Worm (Caenorhabditis elegans) whole organism, L2 larva: Measurements from ENCODE around the gene F16B12.1.
A peak's percentile ranks its signal among the peaks of the same experiment; 100 is the strongest.

Experiments
- C34F6.9 ChIP-seq: fragments of 150-350 bp; optimal IDR thresholded peaks from 2 replicates; lab custom pipeline; 2014; ENCODE audit warnings: missing biosample characterization, missing genetic modification characterization
- F13H6.1 ChIP-seq: sonication (generic microtip); optimal IDR thresholded peaks from 2 replicates; lab custom pipeline; 2016; ENCODE audit warnings: missing genetic modification characterization, missing compliant biosample characterization
- Y55F3AM.14 ChIP-seq: fragments of 200-800 bp; sonication (Bioruptor generic); optimal IDR thresholded peaks from 2 replicates; lab custom pipeline; 2018; ENCODE audit warnings: mild to moderate bottlenecking, missing genetic modification characterization, missing compliant biosample characterization
- alr-1 ChIP-seq: fragments of 150-350 bp; optimal IDR thresholded peaks from 2 replicates; lab custom pipeline; 2014; ENCODE audit warnings: missing biosample characterization, missing genetic modification characterization
- aly-2 ChIP-seq: fragments of 150-350 bp; optimal IDR thresholded peaks from 2 replicates; lab custom pipeline; 2014; ENCODE audit warnings: missing biosample characterization, missing genetic modification characterization
- blmp-1 ChIP-seq: sonication (generic microtip); optimal IDR thresholded peaks from 2 replicates; lab custom pipeline; 2017; ENCODE audit warnings: missing genetic modification characterization, mild to moderate bottlenecking, missing compliant biosample characterization, antibody characterized with exemption, moderate library complexity; ENCODE audit not compliant: insufficient read depth
- ceh-82 ChIP-seq: fragments of 150-350 bp; optimal IDR thresholded peaks from 2 replicates; lab custom pipeline; 2014; ENCODE audit warnings: missing biosample characterization, missing genetic modification characterization
- crh-2 ChIP-seq: sonication (generic microtip); optimal IDR thresholded peaks from 2 replicates; lab custom pipeline; 2017; ENCODE audit warnings: missing biosample characterization, missing genetic modification characterization
- egl-27 ChIP-seq: sonication (generic microtip); optimal IDR thresholded peaks from 3 replicates; lab custom pipeline; 2017; ENCODE audit warnings: missing biosample characterization, missing genetic modification reagents, missing genetic modification characterization
- elt-1 ChIP-seq: fragments of 150-350 bp; optimal IDR thresholded peaks from 2 replicates; lab custom pipeline; 2014; ENCODE audit warnings: missing biosample characterization, missing genetic modification characterization
- elt-3 ChIP-seq: sonication (generic microtip); optimal IDR thresholded peaks from 2 replicates; lab custom pipeline; 2017; ENCODE audit warnings: missing biosample characterization, missing genetic modification characterization
- fos-1 ChIP-seq: fragments of 150-350 bp; optimal IDR thresholded peaks from 2 replicates; lab custom pipeline; 2014; ENCODE audit warnings: missing biosample characterization, missing genetic modification characterization
- gmeb-1 ChIP-seq: fragments of 150-350 bp; optimal IDR thresholded peaks from 2 replicates; lab custom pipeline; 2014; ENCODE audit warnings: missing biosample characterization, missing genetic modification characterization
- lin-13 ChIP-seq: fragments of 150-350 bp; optimal IDR thresholded peaks from 2 replicates; lab custom pipeline; 2014; ENCODE audit warnings: missing biosample characterization, missing genetic modification reagents, missing genetic modification characterization
- lsy-2 ChIP-seq, 2 experiments: fragments of 150-350 bp in 1 of 2; sonication (generic microtip) in 1 of 2; optimal IDR thresholded peaks; 2 replicates each; lab custom pipeline; 2014 to 2017; ENCODE audit warnings: missing biosample characterization in 2 of 2, missing genetic modification characterization in 2 of 2
- mab-5 ChIP-seq: fragments of 150-350 bp; optimal IDR thresholded peaks from 2 replicates; lab custom pipeline; 2014; ENCODE audit warnings: missing biosample characterization, missing genetic modification characterization
- mbf-1 ChIP-seq: sonication (generic microtip); optimal IDR thresholded peaks from 2 replicates; lab custom pipeline; 2017; ENCODE audit warnings: missing biosample characterization, missing genetic modification characterization
- mdl-1 ChIP-seq, 2 experiments: fragments of 150-350 bp in 1 of 2; sonication (generic microtip) in 1 of 2; optimal IDR thresholded peaks; 2 replicates each; lab custom pipeline; 2017; ENCODE audit warnings: missing biosample characterization in 2 of 2, missing genetic modification characterization in 2 of 2
- nhr-10 ChIP-seq: sonication (generic microtip); optimal IDR thresholded peaks from 2 replicates; lab custom pipeline; 2017; ENCODE audit warnings: missing biosample characterization, missing genetic modification characterization
- nhr-12 ChIP-seq: fragments of 150-350 bp; optimal IDR thresholded peaks from 2 replicates; lab custom pipeline; 2014; ENCODE audit warnings: missing biosample characterization, missing genetic modification characterization
- nhr-129 ChIP-seq: fragments of 150-350 bp; optimal IDR thresholded peaks from 2 replicates; lab custom pipeline; 2014; ENCODE audit warnings: missing biosample characterization, missing genetic modification characterization
- nhr-21 ChIP-seq: fragments of 150-350 bp; optimal IDR thresholded peaks from 2 replicates; lab custom pipeline; 2014; ENCODE audit warnings: missing biosample characterization, missing genetic modification characterization
- nhr-237 ChIP-seq: fragments of 150-350 bp; optimal IDR thresholded peaks from 2 replicates; lab custom pipeline; 2014; ENCODE audit warnings: missing biosample characterization, missing genetic modification characterization
- nhr-6 ChIP-seq: fragments of 150-350 bp; optimal IDR thresholded peaks from 2 replicates; lab custom pipeline; 2014; ENCODE audit warnings: missing biosample characterization, missing genetic modification characterization
- nhr-77 ChIP-seq: fragments of 150-350 bp; optimal IDR thresholded peaks from 2 replicates; lab custom pipeline; 2014; ENCODE audit warnings: missing biosample characterization, missing genetic modification characterization
- peb-1 ChIP-seq: fragments of 150-350 bp; optimal IDR thresholded peaks from 2 replicates; lab custom pipeline; 2014; ENCODE audit warnings: missing biosample characterization, missing genetic modification characterization
- sem-4 ChIP-seq: fragments of 150-350 bp; optimal IDR thresholded peaks from 2 replicates; lab custom pipeline; 2014; ENCODE audit warnings: missing biosample characterization, missing genetic modification reagents, missing genetic modification characterization
- sma-3 ChIP-seq: sonication (generic microtip); optimal IDR thresholded peaks from 2 replicates; lab custom pipeline; 2016; ENCODE audit warnings: missing genetic modification reagents, missing genetic modification characterization, missing compliant biosample characterization
- snpc-4 ChIP-seq: fragments of 150-350 bp; optimal IDR thresholded peaks from 2 replicates; lab custom pipeline; 2014; ENCODE audit warnings: missing biosample characterization, missing genetic modification characterization
- unc-39 ChIP-seq: fragments of 150-350 bp; optimal IDR thresholded peaks from 2 replicates; lab custom pipeline; 2014; ENCODE audit warnings: missing biosample characterization, missing genetic modification characterization
- unc-55 ChIP-seq: fragments of 150-350 bp; sonication (generic microtip); optimal IDR thresholded peaks from 3 replicates; lab custom pipeline; 2014; ENCODE audit warnings: missing biosample characterization, missing genetic modification reagents, missing genetic modification characterization
- unc-62 ChIP-seq: fragments of 150-350 bp; optimal IDR thresholded peaks from 2 replicates; lab custom pipeline; 2014; ENCODE audit warnings: missing biosample characterization, missing genetic modification reagents, missing genetic modification characterization
- ztf-1 ChIP-seq: fragments of 200-800 bp; sonication (Bioruptor generic); conservative IDR thresholded peaks from 2 replicates; pipeline ENCODE4 v1.3.6; 2022; ENCODE audit warnings: missing genetic modification characterization, missing compliant biosample characterization
- ztf-4 ChIP-seq: fragments of 150-350 bp; optimal IDR thresholded peaks from 2 replicates; lab custom pipeline; 2014; ENCODE audit warnings: missing biosample characterization, missing genetic modification characterization

F16B12.1 gene

DNA sequence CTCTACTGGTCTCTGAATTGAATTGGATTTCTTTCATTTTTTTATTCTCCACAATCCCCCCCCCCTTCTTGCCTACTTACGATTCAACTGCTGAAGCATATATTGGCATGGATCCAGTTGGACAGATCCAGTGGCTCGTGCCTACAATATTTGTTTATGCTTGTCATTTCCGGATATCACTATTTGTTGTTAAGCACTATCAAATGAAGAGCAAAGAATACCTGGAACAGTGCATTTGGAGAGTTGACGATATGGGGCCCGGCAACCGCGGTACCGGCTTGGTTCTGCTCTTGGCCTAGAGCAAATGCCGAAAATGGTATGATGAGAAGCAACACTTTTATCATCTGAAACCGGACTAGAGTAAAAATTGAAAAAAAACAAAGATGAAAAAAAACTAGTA, 17.7 kb upstream of the F16B12.1 start, which contains the start of gene lgc-21:
lgc-21 (minus strand) TSS at position 344 of the 400 bp plus-strand sequence.
- TF ChIP-seq gmeb-1 (tag; lab: Kevin White, UChicago), result no peak
- TF ChIP-seq nhr-6 (tag; lab: Kevin White, UChicago), result no peak
- no peak for TF ChIP-seq elt-1
- no peak for TF ChIP-seq lin-13 (GFP tag; lab: Kevin White, UChicago)
- TF ChIP-seq Y55F3AM.14, result no peak
- TF ChIP-seq peb-1 (tag; lab: Kevin White, UChicago), result no peak
- TF ChIP-seq sma-3 (GFP tag; lab: Kevin White, UChicago), result no peak
- no peak for TF ChIP-seq unc-62 (GFP tag; lab: Kevin White, UChicago)
- no peak for TF ChIP-seq lsy-2 (tag; optimal IDR thresholded peaks at IDR 0.05; lab: Kevin White, UChicago)
- no peak for TF ChIP-seq mbf-1 (tag; lab: Kevin White, UChicago)
- TF ChIP-seq fos-1 (tag; lab: Kevin White, UChicago), result no peak
- TF ChIP-seq C34F6.9 (tag; lab: Kevin White, UChicago), result no peak
- no peak for TF ChIP-seq unc-55 (GFP tag; lab: Kevin White, UChicago)
- TF ChIP-seq aly-2 (tag; lab: Kevin White, UChicago), result no peak
- no peak for TF ChIP-seq elt-3 (tag; lab: Kevin White, UChicago)
- no peak for TF ChIP-seq nhr-237 (tag; lab: Kevin White, UChicago)
- no peak for TF ChIP-seq mab-5

DNA sequence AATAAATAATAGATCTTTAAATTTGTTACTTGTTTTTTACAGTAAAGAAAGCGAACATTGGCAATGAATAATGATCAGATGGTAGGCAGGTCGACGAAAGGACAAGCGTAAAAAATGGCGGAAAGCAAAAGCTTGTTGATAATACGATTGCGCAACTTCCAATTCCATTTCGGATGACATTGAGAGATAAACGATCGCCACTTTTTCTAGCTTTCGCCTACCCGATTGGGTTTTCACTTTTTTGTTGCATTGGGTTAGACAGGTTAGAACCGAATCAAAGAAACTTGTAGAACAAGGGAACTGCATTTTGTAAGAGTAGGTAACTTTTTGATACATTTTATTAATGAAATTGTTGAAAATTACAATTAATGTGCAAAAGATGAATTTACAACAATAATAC, 15.8 kb upstream of the F16B12.1 start:
- TF ChIP-seq alr-1 (no peak), blmp-1 (tag; lab: Kevin White, UChicago) (peak; percentile 73), sem-4 (tag; lab: Kevin White, UChicago) (peak; percentile 46), sma-3 (GFP tag; lab: Kevin White, UChicago) (no peak), fos-1 (tag; lab: Kevin White, UChicago) (no peak)
- TF ChIP-seq, all 48 proteins: peak for 2

DNA sequence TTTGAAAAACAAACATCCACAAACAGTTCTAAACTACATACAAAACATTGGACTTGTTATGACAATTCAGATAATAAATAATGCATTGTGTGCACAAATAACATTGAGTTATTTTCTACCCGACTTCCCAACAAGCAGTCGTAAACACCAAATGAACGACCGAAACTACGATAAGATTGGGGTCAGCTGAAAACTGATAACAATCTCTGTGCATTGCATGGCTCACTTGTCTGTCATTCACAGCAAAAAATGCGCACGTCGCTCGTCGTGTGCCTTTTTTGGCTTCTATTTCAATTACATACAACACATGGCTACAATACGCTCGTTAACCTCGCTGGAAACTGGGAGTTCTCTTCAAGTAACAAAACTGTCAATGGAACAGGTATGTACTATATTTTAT, 14.4 kb upstream of the F16B12.1 start, which contains the start of gene C33G3.4:
C33G3.4 (plus strand) TSS at position 213 of the 400 bp plus-strand sequence.
- TF ChIP-seq unc-55 (GFP tag; lab: Kevin White, UChicago) (no peak), F13H6.1 (tag; lab: Kevin White, UChicago) (no peak), ceh-82 (tag; lab: Kevin White, UChicago) (no peak), mdl-1 (tag; optimal IDR thresholded peaks at IDR 0.05; lab: Kevin White, UChicago) (no peak), nhr-21 (no peak), unc-39 (tag; lab: Kevin White, UChicago) (no peak), crh-2 (tag; lab: Kevin White, UChicago) (peak; percentile 19), fos-1 (tag; lab: Kevin White, UChicago) (peak; percentile 64), sma-3 (GFP tag; lab: Kevin White, UChicago) (no peak), elt-3 (tag; lab: Kevin White, UChicago) (no peak), egl-27 (tag; lab: Kevin White, UChicago) (no peak)

DNA sequence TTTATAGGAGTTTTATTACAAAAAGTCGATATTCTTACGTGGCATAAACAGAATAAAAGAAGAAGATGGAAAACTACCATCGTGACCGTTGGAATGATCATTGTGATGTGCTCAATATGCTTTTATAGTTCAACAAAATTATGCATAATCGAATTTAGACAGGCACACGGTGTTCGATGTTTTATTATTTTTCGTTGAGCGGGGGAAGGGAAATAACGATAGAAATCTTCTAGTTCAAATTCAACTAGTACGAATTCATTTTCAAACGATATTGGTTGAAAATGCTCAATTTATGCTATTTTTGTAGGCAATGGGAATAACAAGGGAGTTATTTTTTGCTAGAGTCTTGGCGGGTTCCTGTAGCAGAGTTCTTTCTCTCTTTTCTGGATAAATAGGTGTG, 6.7 kb upstream of the F16B12.1 start, which contains the start of gene C33G3.5:
C33G3.5 (minus strand) TSS at position 101 of the 400 bp plus-strand sequence.
- TF ChIP-seq nhr-6 (tag; lab: Kevin White, UChicago), result no peak
- TF ChIP-seq unc-62 (GFP tag; lab: Kevin White, UChicago), result no peak
- no peak for TF ChIP-seq lin-13 (GFP tag; lab: Kevin White, UChicago)
- TF ChIP-seq nhr-237 (tag; lab: Kevin White, UChicago), result no peak
- TF ChIP-seq F13H6.1 (tag; lab: Kevin White, UChicago), result no peak
- no peak for TF ChIP-seq ztf-4 (tag; lab: Kevin White, UChicago)
- TF ChIP-seq nhr-77 (tag; lab: Kevin White, UChicago), result no peak
- no peak for TF ChIP-seq nhr-12
- no peak for TF ChIP-seq nhr-10
- TF ChIP-seq snpc-4 (tag; lab: Kevin White, UChicago), result no peak
- no peak for TF ChIP-seq blmp-1 (tag; lab: Kevin White, UChicago)
- TF ChIP-seq Y55F3AM.14, result no peak
- no peak for TF ChIP-seq mbf-1 (tag; lab: Kevin White, UChicago)
- no peak for TF ChIP-seq nhr-129 (tag; lab: Kevin White, UChicago)
- TF ChIP-seq peb-1 (tag; lab: Kevin White, UChicago), result no peak
- TF ChIP-seq nhr-21, result no peak

- TF ChIP-seq nhr-21, result no peak
- no peak for TF ChIP-seq nhr-77 (tag; lab: Kevin White, UChicago)
- TF ChIP-seq ztf-1 (GFP tag; lab: Robert Waterston, UW), result no peak
- no peak for TF ChIP-seq fos-1 (tag; lab: Kevin White, UChicago)
- no peak for TF ChIP-seq egl-27 (tag; lab: Kevin White, UChicago)
- TF ChIP-seq nhr-129 (tag; lab: Kevin White, UChicago), result no peak
Observed at ce11 chrX:14084230-14084629, 1.1 kb upstream of the F16B12.1 start, which contains the start of gene C33G3.6. Gene C33G3.6, minus strand, starts transcription at chrX:14084330.
